Worm (Caenorhabditis elegans) whole organism, L1 larva: ENCODE measurements around the gene rcq-5.

Source experiments
- C04F5.9 ChIP-seq: sonication (generic microtip); optimal IDR thresholded peaks from 2 replicates; lab custom pipeline; 2016; ENCODE audit warnings: missing genetic modification characterization, missing compliant biosample characterization
- C16A3.4 ChIP-seq: fragments of 150-350 bp; optimal IDR thresholded peaks from 2 replicates; lab custom pipeline; 2014; ENCODE audit warnings: missing biosample characterization, missing genetic modification characterization
- C34B4.2 ChIP-seq: sonication (generic microtip); optimal IDR thresholded peaks from 2 replicates; lab custom pipeline; 2017; ENCODE audit warnings: mild to moderate bottlenecking, missing genetic modification characterization, missing compliant biosample characterization
- F16B12.6 ChIP-seq: fragments of 150-350 bp; optimal IDR thresholded peaks from 2 replicates; lab custom pipeline; 2014; ENCODE audit warnings: missing biosample characterization, missing genetic modification characterization
- aha-1 ChIP-seq: fragments of 150-350 bp; optimal IDR thresholded peaks from 2 replicates; lab custom pipeline; 2014; ENCODE audit warnings: missing biosample characterization, missing genetic modification characterization
- alr-1 ChIP-seq: fragments of 200-800 bp; sonication (Bioruptor generic); optimal IDR thresholded peaks from 2 replicates; lab custom pipeline; 2018; ENCODE audit warnings: borderline replicate concordance, mild to moderate bottlenecking, missing genetic modification characterization, missing compliant biosample characterization
- aly-2 ChIP-seq: fragments of 150-350 bp; optimal IDR thresholded peaks from 2 replicates; lab custom pipeline; 2014; ENCODE audit warnings: missing biosample characterization, missing genetic modification characterization
- ama-1 ChIP-seq: fragments of 150-350 bp; optimal IDR thresholded peaks from 2 replicates; lab custom pipeline; 2014
- ceh-8 ChIP-seq: fragments of 200-800 bp; sonication (Bioruptor generic); optimal IDR thresholded peaks from 2 replicates; lab custom pipeline; 2018; ENCODE audit warnings: mild to moderate bottlenecking, missing genetic modification characterization, moderate library complexity, missing compliant biosample characterization
- ceh-82 ChIP-seq, 3 experiments: fragments of 150-350 bp in 1 of 3; sonication (generic microtip) in 2 of 3; optimal IDR thresholded peaks; 2 replicates each; lab custom pipeline; 2014 to 2017; ENCODE audit warnings: missing biosample characterization in 3 of 3, missing genetic modification characterization in 3 of 3
- ceh-88 ChIP-seq: fragments of 200-800 bp; sonication (Bioruptor generic); IDR thresholded peaks from 2 replicates; pipeline ENCODE4 v1.3.6; 2022; ENCODE audit warnings: missing genetic modification characterization, missing compliant biosample characterization
- ces-1 ChIP-seq: fragments of 150-350 bp; optimal IDR thresholded peaks from 2 replicates; lab custom pipeline; 2014; ENCODE audit warnings: missing biosample characterization, missing genetic modification reagents, missing genetic modification characterization
- efl-1 ChIP-seq, 4 experiments: fragments of 150-350 bp; optimal IDR thresholded peaks in 3 of 4; peaks in 1 of 4; 1 replicate in 1 of 4; 2 replicates in 3 of 4; lab custom pipeline; 2014; ENCODE audit warnings: missing biosample characterization in 2 of 4, missing genetic modification characterization in 2 of 4, missing genetic modification reagents in 2 of 4
- efl-3 ChIP-seq: fragments of 200-800 bp; sonication (Bioruptor generic); optimal IDR thresholded peaks from 2 replicates; lab custom pipeline; 2018; ENCODE audit warnings: mild to moderate bottlenecking, missing genetic modification characterization, missing compliant biosample characterization
- egl-13 ChIP-seq: sonication (generic microtip); optimal IDR thresholded peaks from 2 replicates; lab custom pipeline; 2016; ENCODE audit warnings: missing genotype, missing genetic modification reagents, missing genetic modification characterization, missing compliant biosample characterization
- egl-27 ChIP-seq, 2 experiments: fragments of 150-350 bp in 1 of 2; sonication (generic microtip); optimal IDR thresholded peaks; 3 replicates each; lab custom pipeline; 2017 to 2018; ENCODE audit warnings: missing biosample characterization in 2 of 2, missing genetic modification characterization in 2 of 2, missing genetic modification reagents in 2 of 2
- elt-3 ChIP-seq, 6 experiments: fragments of 150-350 bp in 1 of 6; sonication (generic microtip); optimal IDR thresholded peaks; 2 replicates each; lab custom pipeline; 2017 to 2018; ENCODE audit warnings: missing biosample characterization in 6 of 6, missing genetic modification characterization in 6 of 6, inconsistent platforms in 1 of 6
- ets-5 ChIP-seq: fragments of 200-800 bp; sonication (Bioruptor generic); IDR thresholded peaks from 2 replicates; pipeline ENCODE4 v1.3.6; 2022; ENCODE audit warnings: missing genetic modification characterization, missing compliant biosample characterization
- fkh-8 ChIP-seq: sonication (generic microtip); optimal IDR thresholded peaks from 2 replicates; lab custom pipeline; 2016; ENCODE audit warnings: mild to moderate bottlenecking, missing genetic modification characterization, missing compliant biosample characterization
- grh-1 ChIP-seq: fragments of 200-800 bp; sonication (Bioruptor generic); IDR thresholded peaks from 2 replicates; pipeline ENCODE4 v1.3.6; 2022; ENCODE audit warnings: missing genetic modification reagents, missing genetic modification characterization, missing compliant biosample characterization
- hpl-2 ChIP-seq: fragments of 150-350 bp; optimal IDR thresholded peaks from 2 replicates; lab custom pipeline; 2014; ENCODE audit warnings: missing biosample characterization, missing genetic modification reagents, missing genetic modification characterization
- irx-1 ChIP-seq: sonication (generic microtip); optimal IDR thresholded peaks from 2 replicates; lab custom pipeline; 2016; ENCODE audit warnings: missing genetic modification characterization, missing compliant biosample characterization
- isw-1 ChIP-seq: fragments of 200-800 bp; sonication (Bioruptor generic); IDR thresholded peaks from 2 replicates; pipeline ENCODE4 v1.3.6; 2022; ENCODE audit warnings: missing genetic modification characterization, missing compliant biosample characterization
- jun-1 ChIP-seq: fragments of 150-350 bp; optimal IDR thresholded peaks from 2 replicates; lab custom pipeline; 2014; ENCODE audit warnings: missing biosample characterization, missing genetic modification reagents, missing genetic modification characterization
- lin-15B ChIP-seq: fragments of 150-350 bp; sonication (generic microtip); optimal IDR thresholded peaks from 3 replicates; lab custom pipeline; 2014; ENCODE audit warnings: missing biosample characterization, missing genetic modification characterization
- lin-35 ChIP-seq, 2 experiments: fragments of 150-350 bp; optimal IDR thresholded peaks; 2 replicates each; lab custom pipeline; 2014; ENCODE audit warnings: missing biosample characterization in 2 of 2, missing genetic modification characterization in 2 of 2, missing genetic modification reagents in 2 of 2
- lir-3 ChIP-seq: sonication (generic microtip); optimal IDR thresholded peaks from 2 replicates; lab custom pipeline; 2016; ENCODE audit warnings: mild to moderate bottlenecking, missing genetic modification characterization, moderate library complexity, missing compliant biosample characterization; ENCODE audit not compliant: poor library complexity
- lsy-2 ChIP-seq, 2 experiments: fragments of 150-350 bp; optimal IDR thresholded peaks; 2 replicates each; lab custom pipeline; 2014; ENCODE audit warnings: missing biosample characterization in 2 of 2, missing genetic modification characterization in 2 of 2
- mab-9 ChIP-seq: fragments of 200-800 bp; sonication (Bioruptor generic); IDR thresholded peaks from 2 replicates; pipeline ENCODE4 v1.3.6; 2022; ENCODE audit warnings: missing genetic modification reagents, missing genetic modification characterization, missing compliant biosample characterization
- mef-2 ChIP-seq: fragments of 150-350 bp; optimal IDR thresholded peaks from 2 replicates; lab custom pipeline; 2014; ENCODE audit warnings: missing biosample characterization, missing genetic modification characterization
- mep-1 ChIP-seq: fragments of 150-350 bp; optimal IDR thresholded peaks from 2 replicates; lab custom pipeline; 2014; ENCODE audit warnings: missing biosample characterization, missing genetic modification characterization
- nhr-12 ChIP-seq: sonication (generic microtip); optimal IDR thresholded peaks from 2 replicates; lab custom pipeline; 2017; ENCODE audit warnings: missing biosample characterization, missing genetic modification characterization
- nhr-19 ChIP-seq: fragments of 200-800 bp; sonication (Bioruptor generic); conservative IDR thresholded peaks from 2 replicates; pipeline ENCODE4 v1.3.6; 2022; ENCODE audit warnings: missing genetic modification characterization, missing compliant biosample characterization
- nhr-20 ChIP-seq: sonication (generic microtip); optimal IDR thresholded peaks from 2 replicates; lab custom pipeline; 2016; ENCODE audit warnings: mild to moderate bottlenecking, missing genetic modification characterization, missing compliant biosample characterization
- nhr-71 ChIP-seq: sonication (generic microtip); optimal IDR thresholded peaks from 2 replicates; lab custom pipeline; 2016; ENCODE audit warnings: mild to moderate bottlenecking, missing genetic modification characterization, moderate library complexity, missing compliant biosample characterization
- nhr-77 ChIP-seq: fragments of 150-350 bp; optimal IDR thresholded peaks from 2 replicates; lab custom pipeline; 2014; ENCODE audit warnings: missing biosample characterization, missing genetic modification characterization
- nhr-85 ChIP-seq: sonication (generic microtip); peaks from one replicate; lab custom pipeline; 2016; ENCODE audit warnings: missing genetic modification characterization, inconsistent platforms, missing compliant biosample characterization
- pag-3 ChIP-seq: sonication (generic microtip); optimal IDR thresholded peaks from 2 replicates; lab custom pipeline; 2017; ENCODE audit warnings: missing genetic modification characterization, mild to moderate bottlenecking, missing compliant biosample characterization, antibody characterized with exemption, borderline replicate concordance; ENCODE audit not compliant: insufficient read depth
- pqm-1 ChIP-seq: sonication (generic microtip); optimal IDR thresholded peaks from 3 replicates; lab custom pipeline; 2017; ENCODE audit warnings: missing biosample characterization, missing genetic modification characterization
- rnt-1 ChIP-seq: sonication (generic microtip); optimal IDR thresholded peaks from 2 replicates; lab custom pipeline; 2016; ENCODE audit warnings: mild to moderate bottlenecking, missing genetic modification characterization, moderate library complexity, missing compliant biosample characterization
- skn-1 ChIP-seq: fragments of 150-350 bp; optimal IDR thresholded peaks from 2 replicates; lab custom pipeline; 2014; ENCODE audit warnings: missing biosample characterization, missing genetic modification characterization
- snpc-4 ChIP-seq: fragments of 150-350 bp; optimal IDR thresholded peaks from 2 replicates; lab custom pipeline; 2014; ENCODE audit warnings: missing biosample characterization, missing genetic modification characterization
- snu-23 ChIP-seq: sonication (generic microtip); optimal IDR thresholded peaks from 2 replicates; lab custom pipeline; 2016; ENCODE audit warnings: missing genetic modification characterization, missing compliant biosample characterization
- sptf-1 ChIP-seq: fragments of 150-350 bp; optimal IDR thresholded peaks from 2 replicates; lab custom pipeline; 2014; ENCODE audit warnings: missing biosample characterization, missing genetic modification characterization
- sup-37 ChIP-seq: fragments of 200-800 bp; sonication (Bioruptor generic); optimal IDR thresholded peaks from 2 replicates; lab custom pipeline; 2018; ENCODE audit warnings: mild to moderate bottlenecking, missing genetic modification characterization, missing compliant biosample characterization
- swsn-7 ChIP-seq: sonication (generic microtip); optimal IDR thresholded peaks from 2 replicates; lab custom pipeline; 2016; ENCODE audit warnings: missing genetic modification characterization, missing compliant biosample characterization
- tbx-2 ChIP-seq: sonication (generic microtip); optimal IDR thresholded peaks from 2 replicates; lab custom pipeline; 2016; ENCODE audit warnings: missing genetic modification characterization, missing compliant biosample characterization
- unc-30 ChIP-seq: sonication (generic microtip); optimal IDR thresholded peaks from 2 replicates; lab custom pipeline; 2017; ENCODE audit warnings: missing biosample characterization, missing genetic modification characterization
- unc-62 ChIP-seq: fragments of 150-350 bp; optimal IDR thresholded peaks from 2 replicates; lab custom pipeline; 2014; ENCODE audit warnings: missing biosample characterization, missing genetic modification reagents, missing genetic modification characterization
- unc-98 ChIP-seq: fragments of 200-800 bp; sonication (Bioruptor generic); IDR thresholded peaks from 2 replicates; pipeline ENCODE4 v1.3.6; 2022; ENCODE audit warnings: missing genetic modification characterization, missing compliant biosample characterization
- ztf-4 ChIP-seq: fragments of 150-350 bp; optimal IDR thresholded peaks from 2 replicates; lab custom pipeline; 2014; ENCODE audit warnings: missing biosample characterization, missing genetic modification characterization

The rcq-5 gene

DNA sequence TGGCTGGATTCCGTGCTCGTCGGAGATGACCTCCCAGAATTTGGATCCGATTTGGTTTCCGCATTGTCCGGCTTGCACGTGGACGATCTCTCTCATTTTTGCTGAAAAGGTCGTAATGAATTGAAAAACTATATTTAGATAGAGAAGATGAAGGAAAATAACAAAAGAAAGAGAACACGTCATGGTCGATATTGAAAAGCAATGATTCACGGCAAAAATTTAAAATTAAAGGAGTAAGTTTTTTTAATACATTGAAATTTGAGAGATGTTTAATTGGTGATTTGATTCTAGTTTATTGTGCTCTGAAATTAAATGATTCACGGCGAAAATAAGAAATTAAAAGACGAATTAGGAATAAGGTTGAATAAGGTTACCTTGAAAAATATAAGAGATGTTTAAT is 40.2 kb downstream of the rcq-5 start, which contains the start of gene tbb-2:
tbb-2 (minus strand) TSS at position 101 of the 400 bp plus-strand sequence.
- TF ChIP-seq grh-1 (GFP tag; lab: Robert Waterston, UW) (no peak), elt-3 (tag; optimal IDR thresholded peaks at IDR 0.05; lab: Kevin White, UChicago) (no peak), pag-3 (tag; lab: Kevin White, UChicago) (no peak), isw-1 (GFP tag; lab: Robert Waterston, UW) (no peak), nhr-12 (tag; lab: Kevin White, UChicago) (no peak), snpc-4 (tag; lab: Kevin White, UChicago) (no peak), aly-2 (tag; lab: Kevin White, UChicago) (no peak), tbx-2 (tag; lab: Kevin White, UChicago) (no peak), efl-3 (no peak), nhr-85 (peak; percentile 51), aha-1 (tag; lab: Kevin White, UChicago) (no peak), efl-1 (optimal IDR thresholded peaks at IDR 0.05; lab: Kevin White, UChicago) (no peak), efl-1 (GFP tag; optimal IDR thresholded peaks at IDR 0.05 in 1 of 2; lab: Kevin White, UChicago) (peak in 1 of 2 experiments; percentile 46), pqm-1 (tag; lab: Kevin White, UChicago) (no peak), jun-1 (tag; lab: Kevin White, UChicago) (no peak), ceh-82 (tag; optimal IDR thresholded peaks at IDR 0.05; lab: Kevin White, UChicago) (no peak), ceh-88 (GFP tag; lab: Robert Waterston, UW) (no peak)

DNA sequence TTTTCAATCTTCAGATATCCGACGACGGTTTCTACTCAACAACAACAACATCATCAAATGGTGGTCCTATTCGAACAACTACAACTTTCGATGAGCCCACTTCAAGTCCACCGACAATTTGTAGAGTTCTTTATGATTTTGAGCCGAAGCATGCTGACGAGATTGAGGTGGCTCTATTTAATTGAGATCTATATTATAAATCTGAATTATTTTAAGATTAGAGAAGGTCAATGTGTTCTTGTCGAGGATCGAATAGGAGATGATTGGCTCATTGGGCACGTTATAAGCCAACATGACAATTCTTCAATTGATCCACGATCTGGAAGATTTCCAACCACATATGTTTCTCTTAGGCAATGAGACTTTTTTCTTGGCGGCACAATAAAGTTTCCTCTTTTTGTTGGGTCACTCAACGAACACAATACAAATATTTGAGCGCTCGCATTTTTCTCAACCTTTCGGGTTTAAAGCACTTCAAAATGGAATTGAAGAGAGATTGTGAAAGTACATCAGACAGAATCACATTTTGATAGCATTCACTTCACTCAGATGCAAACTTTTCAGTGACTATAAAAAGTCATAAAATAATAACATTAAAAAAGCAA is 42.3 kb downstream of the rcq-5 start:
- TF ChIP-seq aly-2 (tag; lab: Kevin White, UChicago): peak; percentile 88
- no peak for TF ChIP-seq C04F5.9
- peak; percentile 1 for TF ChIP-seq nhr-71 (tag; lab: Kevin White, UChicago)
- TF ChIP-seq ztf-4: peak; percentile 52
- no peak for TF ChIP-seq ces-1
- TF ChIP-seq C16A3.4 (tag; lab: Kevin White, UChicago): no peak
- no peak for TF ChIP-seq rnt-1
- TF ChIP-seq unc-30 (tag; lab: Kevin White, UChicago): no peak
- no peak for TF ChIP-seq snu-23 (GFP tag; lab: Kevin White, UChicago)
- TF ChIP-seq jun-1 (tag; lab: Kevin White, UChicago): no peak
- TF ChIP-seq F16B12.6: no peak
- no peak for TF ChIP-seq unc-98 (GFP tag; lab: Robert Waterston, UW)
- TF ChIP-seq lsy-2 (tag; optimal IDR thresholded peaks at IDR 0.05; lab: Kevin White, UChicago): peak; percentile 11 to 23
- TF ChIP-seq C34B4.2 (tag; lab: Kevin White, UChicago): no peak
- no peak for TF ChIP-seq lin-15B (tag; lab: Kevin White, UChicago)
- peak; percentile 63 for TF ChIP-seq nhr-85
- TF ChIP-seq mef-2 (tag; lab: Kevin White, UChicago): no peak
- TF ChIP-seq egl-13 (tag; lab: Kevin White, UChicago): no peak
- TF ChIP-seq nhr-20 (tag; lab: Kevin White, UChicago): no peak
- no peak for TF ChIP-seq mep-1 (tag; lab: Kevin White, UChicago)
- TF ChIP-seq elt-3 (tag; optimal IDR thresholded peaks at IDR 0.05; lab: Kevin White, UChicago): no peak
- no peak for TF ChIP-seq mab-9 (GFP tag; lab: Robert Waterston, UW)
- no peak for TF ChIP-seq unc-62 (GFP tag; lab: Kevin White, UChicago)
- no peak for TF ChIP-seq sptf-1 (tag; lab: Kevin White, UChicago)
- TF ChIP-seq swsn-7 (tag; lab: Kevin White, UChicago): no peak
- TF ChIP-seq ama-1 (lab: Kevin White, UChicago): no peak
- no peak for TF ChIP-seq nhr-77 (tag; lab: Kevin White, UChicago)
- TF ChIP-seq hpl-2 (GFP tag; lab: Kevin White, UChicago): no peak
- TF ChIP-seq egl-27 (tag; optimal IDR thresholded peaks at IDR 0.05; lab: Kevin White, UChicago): no peak
- TF ChIP-seq lir-3: no peak
- no peak for TF ChIP-seq ets-5 (GFP tag; lab: Robert Waterston, UW)
- no peak for TF ChIP-seq nhr-19 (GFP tag; lab: Robert Waterston, UW)
- no peak for TF ChIP-seq lin-35 (GFP tag; optimal IDR thresholded peaks at IDR 0.05; lab: Kevin White, UChicago)
- no peak for TF ChIP-seq ceh-82 (tag; optimal IDR thresholded peaks at IDR 0.05; lab: Kevin White, UChicago)
- no peak for TF ChIP-seq alr-1 (tag; lab: Kevin White, UChicago)
- TF ChIP-seq sup-37 (GFP tag; lab: Kevin White, UChicago): no peak
- no peak for TF ChIP-seq fkh-8 (tag; lab: Kevin White, UChicago)
- TF ChIP-seq skn-1: no peak
- TF ChIP-seq irx-1 (tag; lab: Kevin White, UChicago): no peak
- TF ChIP-seq ceh-8 (GFP tag; lab: Kevin White, UChicago): no peak
